Worm (Caenorhabditis elegans): ENCODE results near the gene C54F6.6.

DNA sequence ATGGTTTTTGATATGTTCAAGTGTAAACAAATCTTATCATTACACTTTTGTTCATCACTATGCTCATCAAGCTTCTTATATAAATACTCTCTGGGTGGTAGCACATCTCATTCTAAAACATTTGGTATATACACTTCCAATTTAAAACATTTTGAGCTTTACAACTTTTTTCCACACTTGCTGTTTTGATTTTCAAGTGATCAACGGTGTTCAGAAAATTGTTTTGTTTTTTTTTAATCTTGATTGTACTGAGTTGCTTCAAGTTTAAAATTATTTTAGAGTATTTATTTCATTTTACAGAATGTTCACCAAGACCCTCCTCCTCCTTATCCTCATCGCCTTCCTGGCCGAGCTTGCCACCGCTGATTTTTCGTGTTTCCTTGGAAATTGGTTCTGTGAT, 5.3 kb downstream of the C54F6.6 start, which contains the start of gene C54F6.5:
- no peak for TF ChIP-seq unc-86 (tag; optimal IDR thresholded peaks at IDR 0.05)
- TF ChIP-seq fax-1 (tag; optimal IDR thresholded peaks at IDR 0.05), result no peak
- TF ChIP-seq ceh-48 (tag; optimal IDR thresholded peaks at IDR 0.05), result no peak
- no peak for TF ChIP-seq elt-2 (tag; optimal IDR thresholded peaks at IDR 0.05)
- TF ChIP-seq C38D4.7 (GFP tag; optimal IDR thresholded peaks at IDR 0.05), result no peak
- TF ChIP-seq sox-4 (tag; optimal IDR thresholded peaks at IDR 0.05), result no peak
- no peak for TF ChIP-seq zip-5 (tag; optimal IDR thresholded peaks at IDR 0.05)
- no peak for TF ChIP-seq ets-4 (tag; optimal IDR thresholded peaks at IDR 0.05)
